Fruit fly (Drosophila melanogaster) whole organism, embryonic: ENCODE data around the gene CG31675.

Experiments
- Abd-B ChIP-seq: fragments of 200-800 bp; sonication (Bioruptor generic); optimal IDR thresholded peaks from 2 replicates; lab custom pipeline; 2018; ENCODE audit warnings: missing biosample characterization, mild to moderate bottlenecking, missing genetic modification characterization, moderate library complexity
- Bdp1 ChIP-seq: fragments of 200-800 bp; sonication (Bioruptor generic); optimal IDR thresholded peaks from 3 replicates; lab custom pipeline; 2016; ENCODE audit warnings: missing biosample characterization, missing genetic modification characterization
- CG10267 ChIP-seq: fragments of 200-800 bp; sonication (Bioruptor generic); optimal IDR thresholded peaks from 2 replicates; lab custom pipeline; 2018; ENCODE audit warnings: missing biosample characterization, mild to moderate bottlenecking, missing genetic modification characterization, moderate library complexity
- CG12391 ChIP-seq: fragments of 200-800 bp; sonication (Bioruptor generic); optimal IDR thresholded peaks from 3 replicates; lab custom pipeline; 2018; ENCODE audit warnings: missing biosample characterization, mild to moderate bottlenecking, missing genetic modification characterization, moderate library complexity
- CG13894 ChIP-seq: fragments of 200-800 bp; sonication (Bioruptor generic); optimal IDR thresholded peaks from 3 replicates; lab custom pipeline; 2018; ENCODE audit warnings: missing biosample characterization, mild to moderate bottlenecking, missing genetic modification characterization, moderate library complexity
- CG14050 ChIP-seq: fragments of 200-800 bp; sonication (Bioruptor generic); IDR thresholded peaks from 3 replicates; pipeline ENCODE4 v1.3.6; 2022; ENCODE audit warnings: missing biosample characterization, missing genetic modification characterization
- CG14965 ChIP-seq: fragments of 200-800 bp; sonication (Bioruptor generic); optimal IDR thresholded peaks from 2 replicates; lab custom pipeline; 2016; ENCODE audit warnings: missing biosample characterization, missing genetic modification characterization, borderline replicate concordance
- CG16815 ChIP-seq: fragments of 200-800 bp; sonication (Bioruptor generic); optimal IDR thresholded peaks from 3 replicates; lab custom pipeline; 2017; ENCODE audit warnings: missing biosample characterization, mild to moderate bottlenecking, missing genetic modification characterization
- CG2889 ChIP-seq: fragments of 200-800 bp; sonication (Bioruptor generic); IDR thresholded peaks from 3 replicates; pipeline ENCODE4 v1.3.6; 2022; ENCODE audit warnings: missing biosample characterization, missing genetic modification characterization
- CG31388 ChIP-seq: fragments of 200-800 bp; sonication (Bioruptor generic); optimal IDR thresholded peaks from 2 replicates; lab custom pipeline; 2016; ENCODE audit warnings: missing biosample characterization, missing genetic modification characterization
- CG3407 ChIP-seq: fragments of 200-800 bp; sonication (Bioruptor generic); optimal IDR thresholded peaks from 2 replicates; lab custom pipeline; 2018; ENCODE audit warnings: missing biosample characterization, mild to moderate bottlenecking, missing genetic modification characterization
- CG34422 ChIP-seq: fragments of 200-800 bp; sonication (Bioruptor generic); IDR thresholded peaks from 3 replicates; pipeline ENCODE4 v1.3.6; 2022; ENCODE audit warnings: missing biosample characterization, missing genetic modification characterization
- CG6683 ChIP-seq: fragments of 200-800 bp; sonication (Bioruptor generic); optimal IDR thresholded peaks from 2 replicates; lab custom pipeline; 2017; ENCODE audit warnings: missing biosample characterization, mild to moderate bottlenecking, missing genetic modification characterization, missing genetic modification reagents
- CG7357 ChIP-seq: fragments of 200-800 bp; sonication (Bioruptor generic); IDR thresholded peaks from 3 replicates; pipeline ENCODE4 v1.3.6; 2022; ENCODE audit warnings: missing biosample characterization, missing genetic modification characterization
- CG7556 ChIP-seq: fragments of 200-800 bp; sonication (Bioruptor generic); optimal IDR thresholded peaks from 2 replicates; lab custom pipeline; 2017; ENCODE audit warnings: missing biosample characterization, mild to moderate bottlenecking, missing genetic modification characterization
- CG7963 ChIP-seq: fragments of 200-800 bp; sonication (Bioruptor generic); IDR thresholded peaks from 3 replicates; pipeline ENCODE4 v1.3.6; 2022; ENCODE audit warnings: missing biosample characterization, missing genetic modification characterization; ENCODE audit not compliant: partially characterized antibody
- CG8359 ChIP-seq: fragments of 200-800 bp; sonication (Bioruptor generic); optimal IDR thresholded peaks from 2 replicates; lab custom pipeline; 2017; ENCODE audit warnings: missing biosample characterization, mild to moderate bottlenecking, missing genetic modification characterization, borderline replicate concordance
- CG9932 ChIP-seq: fragments of 200-800 bp; sonication (Bioruptor generic); IDR thresholded peaks from 2 replicates; pipeline ENCODE4 v1.3.6; 2022; ENCODE audit warnings: missing biosample characterization, missing genetic modification characterization
- CkIIα-i1 ChIP-seq: fragments of 200-800 bp; sonication (Bioruptor generic); IDR thresholded peaks from 2 replicates; pipeline ENCODE4 v1.3.6; 2022; ENCODE audit warnings: missing biosample characterization, missing genetic modification characterization
- Dfd ChIP-seq, 2 experiments: fragments of >200 bp; optimal IDR thresholded peaks; 2 replicates each; lab custom pipeline; 2017; ENCODE audit warnings: missing biosample characterization in 2 of 2, missing genetic modification characterization in 2 of 2
- Dip2 ChIP-seq: fragments of 200-800 bp; sonication (Bioruptor generic); IDR thresholded peaks from 2 replicates; pipeline ENCODE4 v1.3.6; 2022; ENCODE audit warnings: missing biosample characterization, missing genetic modification characterization
- Doc3 ChIP-seq: fragments of 200-800 bp; sonication (Bioruptor generic); IDR thresholded peaks from 3 replicates; pipeline ENCODE4 v1.3.6; 2022; ENCODE audit warnings: missing biosample characterization, missing genetic modification characterization; ENCODE audit not compliant: partially characterized antibody
- E2f2 ChIP-seq: fragments of 200-800 bp; sonication (Bioruptor generic); IDR thresholded peaks from 2 replicates; pipeline ENCODE4 v1.3.6; 2022; ENCODE audit warnings: missing biosample characterization, missing genetic modification characterization
- Ets65A ChIP-seq: fragments of 200-800 bp; sonication (Bioruptor generic); peaks from one replicate; lab custom pipeline; 2016; ENCODE audit warnings: missing biosample characterization, missing genetic modification characterization
- Ets97D ChIP-seq: fragments of 200-800 bp; sonication (Bioruptor generic); optimal IDR thresholded peaks from 3 replicates; lab custom pipeline; 2016; ENCODE audit warnings: missing biosample characterization, missing genetic modification characterization
- GATAe ChIP-seq: fragments of 200-800 bp; sonication (Bioruptor generic); conservative IDR thresholded peaks from 2 replicates; pipeline ENCODE4 v1.3.6; 2022; ENCODE audit warnings: missing biosample characterization, missing genetic modification characterization
- HLH4C ChIP-seq: fragments of 200-800 bp; sonication (Bioruptor generic); IDR thresholded peaks from 3 replicates; pipeline ENCODE4 v1.3.6; 2022; ENCODE audit warnings: missing biosample characterization, missing genetic modification characterization; ENCODE audit not compliant: partially characterized antibody
- Hr39 ChIP-seq: fragments of >200 bp; optimal IDR thresholded peaks from 2 replicates; lab custom pipeline; 2017
- Lpt ChIP-seq: fragments of >200 bp; optimal IDR thresholded peaks from 2 replicates; lab custom pipeline; 2018; ENCODE audit warnings: missing biosample characterization, missing genetic modification characterization
- Mes4 ChIP-seq: fragments of 200-800 bp; sonication (Bioruptor generic); optimal IDR thresholded peaks from 2 replicates; lab custom pipeline; 2016; ENCODE audit warnings: missing biosample characterization, missing genetic modification characterization
- Mrtf ChIP-seq: fragments of 200-800 bp; sonication (Bioruptor generic); IDR thresholded peaks from 3 replicates; pipeline ENCODE4 v1.3.6; 2022; ENCODE audit warnings: missing biosample characterization, missing genetic modification characterization
- Opbp ChIP-seq: fragments of 200-800 bp; sonication (Bioruptor generic); IDR thresholded peaks from 3 replicates; pipeline ENCODE4 v1.3.6; 2022; ENCODE audit warnings: missing biosample characterization, missing genetic modification characterization; ENCODE audit not compliant: partially characterized antibody
- Rfx ChIP-seq: fragments of 200-800 bp; sonication (Bioruptor generic); IDR thresholded peaks from 2 replicates; pipeline ENCODE4 v1.3.6; 2022; ENCODE audit warnings: missing biosample characterization, missing genetic modification characterization
- Six4 ChIP-seq: fragments of 200-800 bp; sonication (Bioruptor generic); optimal IDR thresholded peaks from 2 replicates; lab custom pipeline; 2016; ENCODE audit warnings: missing biosample characterization, missing genetic modification characterization
- Xbp1 ChIP-seq: fragments of 200-800 bp; sonication (Bioruptor generic); optimal IDR thresholded peaks from 3 replicates; lab custom pipeline; 2016; ENCODE audit warnings: missing biosample characterization, mild to moderate bottlenecking, missing genetic modification characterization
- ac ChIP-seq: fragments of 200-800 bp; sonication (Bioruptor generic); optimal IDR thresholded peaks from 3 replicates; lab custom pipeline; 2017; ENCODE audit warnings: missing biosample characterization, mild to moderate bottlenecking, missing genetic modification characterization
- al ChIP-seq: fragments of 200-800 bp; sonication (Bioruptor generic); IDR thresholded peaks from 2 replicates; pipeline ENCODE4 v1.3.6; 2022; ENCODE audit warnings: missing biosample characterization, missing genetic modification characterization
- ash1 ChIP-seq: fragments of 200-800 bp; sonication (Bioruptor generic); optimal IDR thresholded peaks from 2 replicates; lab custom pipeline; 2018; ENCODE audit warnings: missing biosample characterization, mild to moderate bottlenecking, missing genetic modification characterization
- cas ChIP-seq: fragments of 200-800 bp; sonication (Bioruptor generic); IDR thresholded peaks from 2 replicates; pipeline ENCODE4 v1.3.6; 2022; ENCODE audit warnings: missing biosample characterization, missing genetic modification characterization
- chinmo ChIP-seq: fragments of 200-800 bp; sonication (Bioruptor generic); IDR thresholded peaks from 4 replicates; pipeline ENCODE4 v1.3.6; 2022; ENCODE audit warnings: missing biosample characterization, missing genetic modification characterization; ENCODE audit not compliant: partially characterized antibody
- lab ChIP-seq: fragments of 200-800 bp; sonication (Bioruptor generic); optimal IDR thresholded peaks from 3 replicates; lab custom pipeline; 2017; ENCODE audit warnings: missing biosample characterization, missing genetic modification characterization, mild to moderate bottlenecking, moderate library complexity, missing genetic modification reagents
- nau ChIP-seq: fragments of 200-800 bp; sonication (Bioruptor generic); optimal IDR thresholded peaks from 3 replicates; lab custom pipeline; 2017; ENCODE audit warnings: missing biosample characterization, mild to moderate bottlenecking, missing genetic modification characterization, missing genetic modification reagents
- scrt ChIP-seq: fragments of 200-800 bp; sonication (Bioruptor generic); optimal IDR thresholded peaks from 2 replicates; lab custom pipeline; 2018; ENCODE audit warnings: missing biosample characterization, mild to moderate bottlenecking, missing genetic modification characterization, moderate library complexity
- sisA ChIP-seq: fragments of 200-800 bp; sonication (Bioruptor generic); IDR thresholded peaks from 2 replicates; pipeline ENCODE4 v1.3.6; 2022; ENCODE audit warnings: missing biosample characterization, missing genetic modification characterization
- slp2 ChIP-seq: fragments of 200-800 bp; sonication (Bioruptor generic); optimal IDR thresholded peaks from 2 replicates; lab custom pipeline; 2016; ENCODE audit warnings: missing biosample characterization, missing genetic modification characterization
- ssp ChIP-seq: fragments of 200-800 bp; sonication (Bioruptor generic); IDR thresholded peaks from 2 replicates; pipeline ENCODE4 v1.3.6; 2022; ENCODE audit warnings: missing biosample characterization, missing genetic modification characterization
- tap ChIP-seq: fragments of 200-800 bp; optimal IDR thresholded peaks from 3 replicates; lab custom pipeline; 2019; ENCODE audit warnings: missing biosample characterization, mild to moderate bottlenecking, missing genetic modification characterization, moderate library complexity
- tgo ChIP-seq: fragments of 200-800 bp; sonication (Bioruptor generic); IDR thresholded peaks from 3 replicates; pipeline ENCODE4 v1.3.6; 2022; ENCODE audit warnings: missing biosample characterization, missing genetic modification characterization
- wek ChIP-seq: fragments of 200-800 bp; sonication (Bioruptor generic); optimal IDR thresholded peaks from 3 replicates; lab custom pipeline; 2018; ENCODE audit warnings: missing biosample characterization, mild to moderate bottlenecking, missing genetic modification characterization, moderate library complexity
- zfh1 ChIP-seq: fragments of 200-800 bp; sonication (Bioruptor generic); IDR thresholded peaks from 3 replicates; pipeline ENCODE4 v1.3.6; 2022; ENCODE audit warnings: missing biosample characterization, missing genetic modification characterization

Gene CG31675

dm6 chr2L:20918056-20918674, 50.6 kb downstream of the CG31675 start (continued):
- TF ChIP-seq Bdp1 (GFP tag; lab: Kevin White, UChicago), result peak; percentile 68
- no peak for TF ChIP-seq CG31388
- no peak for TF ChIP-seq nau
- TF ChIP-seq CG12391 (tag; lab: Kevin White, UChicago), result peak; percentile 78
- TF ChIP-seq Lpt, result no peak
- peak; percentile 32 for TF ChIP-seq ac (GFP tag; lab: Kevin White, UChicago)
- no peak for TF ChIP-seq CG8359 (GFP tag; lab: Kevin White, UChicago)
- TF ChIP-seq slp2 (GFP tag; lab: Kevin White, UChicago), result peak; percentile 45
- TF ChIP-seq Hr39, result no peak
- peak; percentile 67 for TF ChIP-seq CG14050 (GFP tag; lab: Robert Waterston, UW)
- peak; percentile 62 for TF ChIP-seq wek
- peak; percentile 60 for TF ChIP-seq Mes4 (GFP tag; lab: Kevin White, UChicago)
- TF ChIP-seq Xbp1 (GFP tag; lab: Kevin White, UChicago), result peak; percentile 69
- TF ChIP-seq Mrtf, result peak; percentile 71; the same call in 2 of the 3 replicates
- TF ChIP-seq Doc3 (GFP tag; lab: Robert Waterston, UW), result no peak
- no peak for TF ChIP-seq HLH4C (GFP tag; lab: Robert Waterston, UW)
- TF ChIP-seq chinmo (GFP tag; lab: Robert Waterston, UW), result no peak
- TF ChIP-seq Dip2 (GFP tag; lab: Robert Waterston, UW), result no peak
- TF ChIP-seq CG13894 (tag; lab: Kevin White, UChicago), result no peak
- TF ChIP-seq tgo, result peak; percentile 55
- TF ChIP-seq CG14965 (GFP tag; lab: Kevin White, UChicago), result no peak
- no peak; the same call in 1 of the 2 replicates for TF ChIP-seq E2f2 (GFP tag; lab: Robert Waterston, UW)
- TF ChIP-seq CG7357 (GFP tag; lab: Robert Waterston, UW), result no peak
- TF ChIP-seq CG10267 (tag; lab: Kevin White, UChicago), result no peak
- peak; percentile 13 for TF ChIP-seq Abd-B (GFP tag; lab: Kevin White, UChicago)
- TF ChIP-seq Opbp (GFP tag; lab: Robert Waterston, UW), result no peak
- TF ChIP-seq CG16815, result peak; percentile 35
- TF ChIP-seq cas, result no peak
- TF ChIP-seq GATAe, result no peak
- peak; percentile 76 for TF ChIP-seq Rfx (GFP tag; lab: Robert Waterston, UW)
- TF ChIP-seq CG7556 (GFP tag; lab: Kevin White, UChicago), result peak; percentile 71
- TF ChIP-seq tap (tag; lab: Kevin White, UChicago), result no peak
- TF ChIP-seq CG34422 (GFP tag; lab: Robert Waterston, UW), result peak; percentile 7; the same call in 1 of the 3 replicates
- TF ChIP-seq al, result 0 out of 2 replicates have a peak, but pooled peaks have one; percentile 15
- TF ChIP-seq CG2889 (GFP tag; lab: Robert Waterston, UW), result peak; percentile 30; the same call in 1 of the 3 replicates
- peak; percentile 85 for TF ChIP-seq Ets65A
- no peak for TF ChIP-seq scrt (GFP tag; lab: Kevin White, UChicago)
- TF ChIP-seq Dfd (GFP tag; optimal IDR thresholded peaks at IDR 0.05; lab: Kevin White, UChicago), result no peak
- TF ChIP-seq CG7963, result no peak
- TF ChIP-seq ssp, result 0 out of 2 replicates have a peak, but pooled peaks have one; percentile 5
- TF ChIP-seq CG3407 (GFP tag; lab: Kevin White, UChicago), result peak; percentile 61
- TF ChIP-seq Ets97D (GFP tag; lab: Kevin White, UChicago), result peak; percentile 28
- peak; percentile 70 for TF ChIP-seq sisA (GFP tag; lab: Robert Waterston, UW)
- TF ChIP-seq CkIIα-i1 (GFP tag; lab: Robert Waterston, UW), result no peak
- peak; percentile 28 for TF ChIP-seq lab (GFP tag; lab: Kevin White, UChicago)
- peak; percentile 61 for TF ChIP-seq CG9932
- TF ChIP-seq zfh1, result peak; percentile 83
- no peak for TF ChIP-seq CG6683 (GFP tag; lab: Kevin White, UChicago)
- TF ChIP-seq ash1 (GFP tag; lab: Kevin White, UChicago), result no peak
- TF ChIP-seq Six4, result no peak
